Fruit fly (Drosophila melanogaster) whole organism, prepupa: ENCODE results near the gene Clc.

ENCODE experiments used
- Blimp-1 ChIP-seq: fragments of 200-800 bp; sonication (Bioruptor generic); optimal IDR thresholded peaks from 3 replicates; lab custom pipeline; 2017; ENCODE audit warnings: missing biosample characterization, missing genetic modification characterization, mild to moderate bottlenecking, moderate library complexity, missing genetic modification reagents
- CG10669 ChIP-seq: fragments of 200-800 bp; sonication (Bioruptor generic); optimal IDR thresholded peaks from 3 replicates; lab custom pipeline; 2018; ENCODE audit warnings: missing biosample characterization, mild to moderate bottlenecking, missing genetic modification characterization, moderate library complexity
- CG11294 ChIP-seq: fragments of 200-800 bp; sonication (Bioruptor generic); IDR thresholded peaks from 2 replicates; pipeline ENCODE4 v1.3.6; 2022; ENCODE audit warnings: missing biosample characterization, missing genetic modification characterization
- CG11902 ChIP-seq: fragments of 200-800 bp; sonication (Bioruptor generic); optimal IDR thresholded peaks from 3 replicates; lab custom pipeline; 2016; ENCODE audit warnings: missing biosample characterization, missing genetic modification characterization
- CG1621 ChIP-seq: fragments of 200-800 bp; sonication (Bioruptor generic); optimal IDR thresholded peaks from 3 replicates; lab custom pipeline; 2018; ENCODE audit warnings: missing biosample characterization, mild to moderate bottlenecking, missing genetic modification characterization
- CG16779 ChIP-seq: fragments of 200-800 bp; sonication (Bioruptor generic); optimal IDR thresholded peaks from 3 replicates; lab custom pipeline; 2017; ENCODE audit warnings: missing biosample characterization, mild to moderate bottlenecking, missing genetic modification characterization
- CG31627 ChIP-seq: fragments of 200-800 bp; sonication (Bioruptor generic); optimal IDR thresholded peaks from 3 replicates; lab custom pipeline; 2016; ENCODE audit warnings: missing biosample characterization, missing genetic modification characterization
- CG32006 ChIP-seq: fragments of 200-800 bp; sonication (Bioruptor generic); optimal IDR thresholded peaks from 3 replicates; lab custom pipeline; 2017; ENCODE audit warnings: missing biosample characterization, mild to moderate bottlenecking, missing genetic modification characterization
- CG3919 ChIP-seq: fragments of 200-800 bp; sonication (Bioruptor generic); optimal IDR thresholded peaks from 3 replicates; lab custom pipeline; 2016; ENCODE audit warnings: missing biosample characterization, missing genetic modification characterization
- CG4318 ChIP-seq: fragments of 200-800 bp; sonication (Bioruptor generic); optimal IDR thresholded peaks from 3 replicates; lab custom pipeline; 2017; ENCODE audit warnings: missing biosample characterization, mild to moderate bottlenecking, missing genetic modification characterization
- CG6792 ChIP-seq: fragments of 200-800 bp; sonication (Bioruptor generic); optimal IDR thresholded peaks from 3 replicates; lab custom pipeline; 2016; ENCODE audit warnings: missing biosample characterization, missing genetic modification characterization
- CG6808 ChIP-seq: fragments of 200-800 bp; sonication (Bioruptor generic); optimal IDR thresholded peaks from 3 replicates; lab custom pipeline; 2017; ENCODE audit warnings: missing biosample characterization, missing genetic modification characterization, mild to moderate bottlenecking, moderate library complexity, missing genetic modification reagents
- CG7368 ChIP-seq: fragments of 200-800 bp; sonication (Bioruptor generic); optimal IDR thresholded peaks from 3 replicates; lab custom pipeline; 2016; ENCODE audit warnings: missing biosample characterization, missing genetic modification characterization
- CG8119 ChIP-seq: fragments of 200-800 bp; sonication (Bioruptor generic); IDR thresholded peaks from 3 replicates; pipeline ENCODE4 v1.3.6; 2022; ENCODE audit warnings: missing biosample characterization, missing genetic modification characterization
- CG8319 ChIP-seq: fragments of 200-800 bp; sonication (Bioruptor generic); optimal IDR thresholded peaks from 3 replicates; lab custom pipeline; 2016; ENCODE audit warnings: missing biosample characterization, missing genetic modification characterization
- Eip75B ChIP-seq: fragments of 200-800 bp; sonication (Bioruptor generic); optimal IDR thresholded peaks from 3 replicates; lab custom pipeline; 2016; ENCODE audit warnings: missing biosample characterization, missing genetic modification characterization
- Eip78C ChIP-seq: fragments of 200-800 bp; sonication (Bioruptor generic); peaks from one replicate; lab custom pipeline; 2016; ENCODE audit warnings: missing biosample characterization, missing genetic modification characterization
- Ets96B ChIP-seq: fragments of 200-800 bp; optimal IDR thresholded peaks from 2 replicates; lab custom pipeline; 2019; ENCODE audit warnings: missing biosample characterization, mild to moderate bottlenecking, missing genetic modification characterization, moderate library complexity
- Lpt ChIP-seq: fragments of 200-800 bp; sonication (Bioruptor generic); optimal IDR thresholded peaks from 3 replicates; lab custom pipeline; 2016; ENCODE audit warnings: missing biosample characterization, missing genetic modification characterization
- OdsH ChIP-seq: fragments of 200-800 bp; sonication (Bioruptor generic); optimal IDR thresholded peaks from 3 replicates; lab custom pipeline; 2016; ENCODE audit warnings: missing biosample characterization, missing genetic modification characterization
- Sox15 ChIP-seq: fragments of 200-800 bp; sonication (Bioruptor generic); optimal IDR thresholded peaks from 3 replicates; lab custom pipeline; 2016; ENCODE audit warnings: missing biosample characterization, missing genetic modification characterization
- achi ChIP-seq: fragments of 200-800 bp; sonication (Bioruptor generic); optimal IDR thresholded peaks from 3 replicates; lab custom pipeline; 2016; ENCODE audit warnings: missing biosample characterization, missing genetic modification characterization
- cyc ChIP-seq: fragments of 200-800 bp; sonication (Bioruptor generic); optimal IDR thresholded peaks from 3 replicates; lab custom pipeline; 2016; ENCODE audit warnings: missing biosample characterization, missing genetic modification characterization
- dac ChIP-seq: fragments of 200-800 bp; sonication (Bioruptor generic); optimal IDR thresholded peaks from 2 replicates; lab custom pipeline; 2017; ENCODE audit warnings: missing biosample characterization, mild to moderate bottlenecking, missing genetic modification characterization
- eg ChIP-seq: fragments of 200-800 bp; sonication (Bioruptor generic); IDR thresholded peaks from 3 replicates; pipeline ENCODE4 v1.3.6; 2022; ENCODE audit warnings: missing biosample characterization, missing genetic modification characterization
- fd85E ChIP-seq: fragments of 200-800 bp; sonication (Bioruptor generic); optimal IDR thresholded peaks from 3 replicates; lab custom pipeline; 2016; ENCODE audit warnings: missing biosample characterization, missing genetic modification characterization
- lz ChIP-seq: fragments of 200-800 bp; sonication (Bioruptor generic); optimal IDR thresholded peaks from 3 replicates; lab custom pipeline; 2016; ENCODE audit warnings: missing biosample characterization, missing genetic modification characterization
- pdm3 ChIP-seq: fragments of 200-800 bp; sonication (Bioruptor generic); optimal IDR thresholded peaks from 3 replicates; lab custom pipeline; 2016; ENCODE audit warnings: missing biosample characterization, missing genetic modification characterization
- salr ChIP-seq, 2 experiments: fragments of 200-800 bp; sonication (Bioruptor generic); optimal IDR thresholded peaks; 3 replicates each; lab custom pipeline; 2016 to 2018; ENCODE audit warnings: missing biosample characterization in 2 of 2, missing genetic modification characterization in 2 of 2, mild to moderate bottlenecking in 1 of 2
- spab ChIP-seq: fragments of 200-800 bp; sonication (Bioruptor generic); optimal IDR thresholded peaks from 2 replicates; lab custom pipeline; 2017; ENCODE audit warnings: missing biosample characterization, mild to moderate bottlenecking, missing genetic modification characterization, missing genetic modification reagents
- ss ChIP-seq, 2 experiments: fragments of 200-800 bp; sonication (Bioruptor generic); optimal IDR thresholded peaks; 2 replicates in 1 of 2; 3 replicates in 1 of 2; lab custom pipeline; 2017 to 2018; ENCODE audit warnings: mild to moderate bottlenecking in 2 of 2, missing biosample characterization in 2 of 2, missing genetic modification characterization in 2 of 2, moderate library complexity in 1 of 2
- svp ChIP-seq: fragments of 200-800 bp; sonication (Bioruptor generic); peaks from one replicate; lab custom pipeline; 2016; ENCODE audit warnings: missing biosample characterization, missing genetic modification characterization

The Clc gene

DNA sequence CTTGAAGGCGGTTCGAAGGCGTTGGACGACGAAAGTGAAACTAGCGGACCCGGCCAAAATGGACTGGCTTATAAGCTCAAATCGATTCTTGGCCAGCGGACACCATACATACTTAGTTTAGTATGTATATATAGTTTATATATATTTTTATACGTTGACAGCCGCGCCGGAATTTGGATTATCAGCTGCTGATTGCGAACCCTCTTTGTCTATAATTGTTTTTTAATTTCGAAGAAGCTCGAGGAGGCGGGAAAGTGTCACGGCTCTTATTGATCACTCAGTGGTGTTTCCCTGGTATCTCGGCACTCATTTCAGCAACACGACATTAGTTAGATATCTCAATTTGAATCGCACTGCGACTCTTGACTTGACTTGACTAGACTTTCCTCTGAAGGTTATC, 20.5 kb upstream of the Clc start, which contains the start of gene CG6933:
Gene CG6933, minus strand, starts transcription at position 47 of the 400 bp plus-strand sequence.
- TF ChIP-seq CG16779 (tag; lab: Kevin White, UChicago) (no peak), CG11294 (GFP tag; lab: Robert Waterston, UW) (no peak), pdm3 (no peak), Ets96B (tag; lab: Kevin White, UChicago) (no peak), Eip75B (GFP tag; lab: Kevin White, UChicago) (no peak)
- TF ChIP-seq, all 60 proteins: peak for 0

DNA sequence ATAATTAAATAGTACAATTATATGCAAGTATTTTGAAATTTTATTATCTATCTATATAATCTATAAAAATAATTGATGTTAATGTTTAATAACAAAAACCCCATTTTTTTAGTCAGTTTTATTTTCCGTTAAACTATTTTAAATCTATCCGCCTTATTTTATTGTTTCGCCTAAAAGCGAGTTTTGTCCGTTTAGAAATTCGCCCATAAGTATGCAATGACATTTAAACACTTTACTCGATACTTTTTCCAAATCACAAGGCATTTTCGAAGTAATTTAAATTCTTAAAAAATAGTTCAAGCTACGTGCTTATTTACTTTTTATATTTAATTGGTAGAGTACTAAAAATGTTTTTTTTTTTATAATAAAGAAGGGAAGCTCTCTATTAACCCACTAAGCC, 19.9 kb upstream of the Clc start:
- TF ChIP-seq CG31627 (GFP tag; lab: Kevin White, UChicago) (no peak), CG32006 (GFP tag; lab: Kevin White, UChicago) (no peak)

- no peak for TF ChIP-seq CG11902
- no peak for TF ChIP-seq CG16779 (tag; lab: Kevin White, UChicago)
- no peak for TF ChIP-seq Lpt (GFP tag; lab: Kevin White, UChicago)
- TF ChIP-seq spab: no peak
- TF ChIP-seq cyc (GFP tag; lab: Kevin White, UChicago): no peak
- TF ChIP-seq CG6808 (GFP tag; lab: Kevin White, UChicago): no peak
- no peak for TF ChIP-seq CG3919
- TF ChIP-seq OdsH: no peak
- no peak for TF ChIP-seq CG6792 (GFP tag; lab: Kevin White, UChicago)
These were observed 19.4 kb upstream of the Clc start, which contains the start of gene CG17145 for dm6 chr3L:20221412-20221864. Gene CG17145 (plus strand): TSS chr3L:20221814.

dm6 chr3L:20222617-20223016, 18.2 kb upstream of the Clc start:
- TF ChIP-seq CG10669 (GFP tag; lab: Kevin White, UChicago) (no peak), Sox15 (GFP tag; lab: Kevin White, UChicago) (no peak), CG6808 (GFP tag; lab: Kevin White, UChicago) (no peak), dac (GFP tag; lab: Kevin White, UChicago) (no peak), lz (GFP tag; lab: Kevin White, UChicago) (no peak), CG1621 (tag; lab: Kevin White, UChicago) (no peak), CG3919 (no peak), CG8319 (GFP tag; lab: Kevin White, UChicago) (no peak)

DNA sequence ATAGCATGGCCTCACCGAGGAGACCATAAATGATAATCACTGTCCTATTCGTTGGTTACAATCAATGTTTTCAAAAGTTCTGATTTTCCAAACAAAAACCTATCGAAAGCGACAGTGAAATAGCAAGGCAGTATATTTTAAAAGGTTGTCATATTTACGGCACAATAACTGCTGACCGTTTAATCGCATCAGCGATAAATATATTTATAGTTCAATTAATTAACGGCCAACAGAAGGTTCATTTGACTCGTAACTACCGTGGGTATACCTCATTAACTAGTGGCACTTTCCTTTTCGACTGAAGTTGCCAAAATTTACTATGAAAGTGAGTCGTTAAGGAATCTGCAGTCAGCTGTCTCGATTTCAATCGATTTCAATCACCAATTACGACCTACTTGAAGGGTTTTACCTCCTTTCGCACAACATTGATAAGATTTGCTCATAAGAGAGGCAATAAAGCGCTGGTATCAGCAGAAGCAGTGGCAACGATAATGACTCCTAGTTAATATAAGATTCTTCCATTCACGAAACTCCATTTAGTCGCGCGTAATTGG, 17.4 kb upstream of the Clc start, which contains the start of gene CG17147:
Gene CG17147, plus strand, starts transcription at position 535 of the 554 bp plus-strand sequence.
- no peak for TF ChIP-seq CG8119 (GFP tag; lab: Robert Waterston, UW)
- TF ChIP-seq ss (GFP tag; optimal IDR thresholded peaks at IDR 0.05; lab: Kevin White, UChicago): no peak
- no peak for TF ChIP-seq CG7368 (GFP tag; lab: Kevin White, UChicago)
- no peak for TF ChIP-seq CG4318 (GFP tag; lab: Kevin White, UChicago)
- no peak for TF ChIP-seq Blimp-1 (GFP tag; lab: Kevin White, UChicago)
- no peak for TF ChIP-seq dac (GFP tag; lab: Kevin White, UChicago)
- no peak for TF ChIP-seq CG16779 (tag; lab: Kevin White, UChicago)
- TF ChIP-seq Eip78C: no peak
- no peak for TF ChIP-seq CG32006 (GFP tag; lab: Kevin White, UChicago)
- no peak for TF ChIP-seq fd85E (GFP tag; lab: Kevin White, UChicago)
- TF ChIP-seq salr (GFP tag; optimal IDR thresholded peaks at IDR 0.05; lab: Kevin White, UChicago): no peak
- TF ChIP-seq Lpt (GFP tag; lab: Kevin White, UChicago): no peak
- TF ChIP-seq CG1621 (tag; lab: Kevin White, UChicago): no peak
- TF ChIP-seq eg (GFP tag; lab: Robert Waterston, UW): no peak

dm6 chr3L:20226153-20226552, 14.7 kb upstream of the Clc start:
- TF ChIP-seq achi (GFP tag; lab: Kevin White, UChicago) (no peak), CG31627 (GFP tag; lab: Kevin White, UChicago) (no peak), CG1621 (tag; lab: Kevin White, UChicago) (no peak), CG3919 (no peak), salr (GFP tag; optimal IDR thresholded peaks at IDR 0.05; lab: Kevin White, UChicago) (no peak), Eip75B (GFP tag; lab: Kevin White, UChicago) (no peak), svp (GFP tag; lab: Kevin White, UChicago) (no peak)
